Worm (Caenorhabditis elegans): ENCODE results near the gene gpr-2.
"Not testable (repeated sequence)": the region's sequence is repeated elsewhere in the genome, so short reads cannot be mapped to it uniquely, and the experiment has no call there.

The gpr-2 gene

ce11 chrIII:9408304-9408703 lies 15.3 kb upstream of the gpr-2 start:
- TF ChIP-seq vab-7 (GFP tag; IDR thresholded peaks at IDR 0.05) (peak; percentile 88), ceh-20 (GFP tag; IDR thresholded peaks at IDR 0.05) (peak; percentile 51; the same call in 1 of the 2 replicates), snpc-1.2 (GFP tag; IDR thresholded peaks at IDR 0.05) (peak; percentile 74), tra-1 (GFP tag; IDR thresholded peaks at IDR 0.05) (peak; percentile 66; the same call in 1 of the 2 replicates), dmd-9 (GFP tag; IDR thresholded peaks at IDR 0.05) (0 out of 2 replicates have a peak, but pooled peaks have one; percentile 38), arid-1 (GFP tag; conservative IDR thresholded peaks at IDR 0.05) (peak; percentile 69; the same call in 1 of the 2 replicates), D1046.2 (GFP tag; IDR thresholded peaks at IDR 0.05) (0 out of 2 replicates have a peak, but pooled peaks have one; percentile 55), ceh-44 (GFP tag; IDR thresholded peaks at IDR 0.05) (peak; percentile 96), mdt-29 (GFP tag; IDR thresholded peaks at IDR 0.05) (0 out of 2 replicates have a peak, but pooled peaks have one; percentile 28), Y48G9A.11 (GFP tag; IDR thresholded peaks at IDR 0.05) (peak; percentile 97), F49E8.2 (tag; optimal IDR thresholded peaks at IDR 0.05; ENCODE audit: borderline replicate concordance) (peak; percentile 69), madf-5 (GFP tag; IDR thresholded peaks at IDR 0.05) (0 out of 4 replicates have a peak, but pooled peaks of 1 of the 2 experiments have one; percentile 19), nhr-42 (GFP tag; IDR thresholded peaks at IDR 0.05) (peak; percentile 66; the same call in 1 of the 2 replicates), ZK337.2 (GFP tag; IDR thresholded peaks at IDR 0.05) (peak; percentile 43; the same call in 1 of the 2 replicates), unc-130 (GFP tag; optimal IDR thresholded peaks at IDR 0.05) (peak; percentile 84), pha-4 (GFP tag; IDR thresholded peaks at IDR 0.05) (peak; percentile 41; the same call in 1 of the 2 replicates), aha-1 (tag) (peak; percentile 26), snpc-4 (tag; optimal IDR thresholded peaks at IDR 0.05) (peak; percentile 68), set-16 (GFP tag; IDR thresholded peaks at IDR 0.05) (peak; percentile 63), lin-38 (GFP tag; IDR thresholded peaks at IDR 0.05) (peak; percentile 98)
- TF ChIP-seq pha-4 (tag; optimal IDR thresholded peaks at IDR 0.05): not testable (repeated sequence)

- no peak for TF ChIP-seq nhr-11 (tag; optimal IDR thresholded peaks at IDR 0.05)
- peak; percentile 95 for TF ChIP-seq lin-38 (GFP tag; IDR thresholded peaks at IDR 0.05)
- no peak for TF ChIP-seq ZK337.2 (GFP tag; IDR thresholded peaks at IDR 0.05)
- no peak for TF ChIP-seq zfp-2 (tag; optimal IDR thresholded peaks at IDR 0.05)
- TF ChIP-seq ZK546.5 (tag; optimal IDR thresholded peaks at IDR 0.05): no peak
- TF ChIP-seq daf-16 (GFP tag; optimal IDR thresholded peaks at IDR 0.05): no peak
- TF ChIP-seq daf-16 (tag; optimal IDR thresholded peaks at IDR 0.05): no peak
- TF ChIP-seq mxl-3 (GFP tag; optimal IDR thresholded peaks at IDR 0.05): no peak
- no peak for TF ChIP-seq F10B5.3 (tag; optimal IDR thresholded peaks at IDR 0.05)
- TF ChIP-seq fos-1 (tag; optimal IDR thresholded peaks at IDR 0.05): no peak
- TF ChIP-seq R02D3.7 (tag; optimal IDR thresholded peaks at IDR 0.05): peak; percentile 85
- TF ChIP-seq F44E2.7 (GFP tag; IDR thresholded peaks at IDR 0.05): no peak
- peak; percentile 39 for TF ChIP-seq nhr-102 (tag; optimal IDR thresholded peaks at IDR 0.05)
- 0 out of 2 replicates have a peak, but pooled peaks have one; percentile 42 for TF ChIP-seq madf-9 (GFP tag; conservative IDR thresholded peaks at IDR 0.05)
- no peak for TF ChIP-seq F26F4.8 (GFP tag; conservative IDR thresholded peaks at IDR 0.05)
- TF ChIP-seq F37D6.2 (tag; optimal IDR thresholded peaks at IDR 0.05): peak; percentile 3
- no peak for TF ChIP-seq mxl-2 (GFP tag; conservative IDR thresholded peaks at IDR 0.05)
- 0 out of 2 replicates have a peak, but pooled peaks have one; percentile 45 for TF ChIP-seq ceh-20 (GFP tag; IDR thresholded peaks at IDR 0.05)
- peak; percentile 55 for TF ChIP-seq lin-15B (tag; optimal IDR thresholded peaks at IDR 0.05)
- peak; percentile 71 for TF ChIP-seq hmg-1.1 (GFP tag; IDR thresholded peaks at IDR 0.05)
- no peak for TF ChIP-seq egl-43 (GFP tag; IDR thresholded peaks at IDR 0.05)
- no peak for TF ChIP-seq mdl-1 (tag; optimal IDR thresholded peaks at IDR 0.05)
- TF ChIP-seq snpc-1.2 (GFP tag; IDR thresholded peaks at IDR 0.05): no peak
- TF ChIP-seq nhr-48 (tag; optimal IDR thresholded peaks at IDR 0.05): no peak
- no peak for TF ChIP-seq nhr-77 (tag; optimal IDR thresholded peaks at IDR 0.05)
- no peak for TF ChIP-seq mdt-29 (GFP tag; IDR thresholded peaks at IDR 0.05)
- TF ChIP-seq daf-8 (GFP tag; IDR thresholded peaks at IDR 0.05): no peak
- peak; percentile 59 for TF ChIP-seq hlh-11 (tag; optimal IDR thresholded peaks at IDR 0.05)
- TF ChIP-seq saeg-2 (GFP tag; IDR thresholded peaks at IDR 0.05): no peak
- TF ChIP-seq ceh-44 (GFP tag; IDR thresholded peaks at IDR 0.05): peak; percentile 71; the same call in 1 of the 2 replicates
- no peak for TF ChIP-seq cey-2 (tag; optimal IDR thresholded peaks at IDR 0.05; ENCODE audit: borderline replicate concordance, insufficient read depth)
- TF ChIP-seq gei-8 (GFP tag; optimal IDR thresholded peaks at IDR 0.05): no peak
- TF ChIP-seq tra-1 (GFP tag; IDR thresholded peaks at IDR 0.05): no peak
- TF ChIP-seq spr-3 (GFP tag; optimal IDR thresholded peaks at IDR 0.05): no peak
- TF ChIP-seq sdz-12 (GFP tag; optimal IDR thresholded peaks at IDR 0.05): no peak
- no peak for TF ChIP-seq nhr-42 (GFP tag; IDR thresholded peaks at IDR 0.05)
Observed at ce11 chrIII:9406600-9406999, 13.6 kb upstream of the gpr-2 start, which contains the start of gene T26G10.1. T26G10.1 (minus strand) TSS chrIII:9406641.
